Worm (Caenorhabditis elegans) whole organism, L4/young adult: ENCODE results near the gene srbc-38.

Experiments used
- W03F9.2 ChIP-seq: fragments of 150-350 bp; optimal IDR thresholded peaks from 2 replicates; lab custom pipeline; 2014; ENCODE audit warnings: missing biosample characterization, missing genetic modification characterization
- dao-5 ChIP-seq: sonication (generic microtip); optimal IDR thresholded peaks from 2 replicates; lab custom pipeline; 2016; ENCODE audit warnings: missing genotype, missing genetic modification characterization, moderate library complexity, missing compliant biosample characterization

ce11 chrV:671342-671741 is 35.7 kb upstream of the srbc-38 start, which contains the start of gene sru-24:
- TF ChIP-seq W03F9.2 (tag; lab: Kevin White, UChicago) (no peak), dao-5 (no peak)
